Worm (Caenorhabditis elegans) whole organism, L4 larva: ENCODE results near the gene C47E8.4.

ENCODE experiments used
- lsy-2 ChIP-seq, 2 experiments: fragments of 150-350 bp in 1 of 2; sonication (generic microtip) in 1 of 2; optimal IDR thresholded peaks; 2 replicates each; lab custom pipeline; 2014 to 2017; ENCODE audit warnings: missing biosample characterization in 2 of 2, missing genetic modification characterization in 2 of 2
- nhr-28 ChIP-seq: fragments of 150-350 bp; optimal IDR thresholded peaks from 2 replicates; lab custom pipeline; 2014; ENCODE audit warnings: missing biosample characterization, missing genetic modification characterization
- pqm-1 ChIP-seq: sonication (generic microtip); optimal IDR thresholded peaks from 2 replicates; lab custom pipeline; 2017; ENCODE audit warnings: missing biosample characterization, missing genetic modification characterization
- snpc-4 ChIP-seq: fragments of 150-350 bp; optimal IDR thresholded peaks from 2 replicates; lab custom pipeline; 2014; ENCODE audit warnings: missing biosample characterization, missing genetic modification characterization
- ztf-11 ChIP-seq: fragments of 150-350 bp; optimal IDR thresholded peaks from 2 replicates; lab custom pipeline; 2014; ENCODE audit warnings: missing biosample characterization, missing genetic modification characterization

DNA sequence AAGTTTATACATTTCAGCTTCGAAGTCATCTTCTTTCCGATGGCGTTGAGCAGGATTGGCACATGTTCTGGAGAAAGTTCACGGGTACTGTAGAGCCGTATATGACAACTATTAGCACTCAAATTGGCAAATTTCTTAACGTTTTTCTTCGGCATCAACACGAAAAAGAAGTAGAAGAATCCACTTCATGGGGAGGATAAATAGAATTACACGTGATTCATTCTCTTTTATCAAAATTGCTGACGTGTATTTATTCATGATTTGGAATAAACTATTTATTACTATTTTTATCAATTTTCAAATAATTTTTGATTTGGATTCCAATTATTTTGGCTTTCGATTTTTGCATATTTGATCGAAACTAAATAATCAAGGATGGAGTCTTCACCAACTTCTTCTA is 19.6 kb downstream of the C47E8.4 start, which contains the start of gene C47E8.1:
- TF ChIP-seq ztf-11 (tag; lab: Kevin White, UChicago) (no peak), pqm-1 (tag; lab: Kevin White, UChicago) (no peak), snpc-4 (tag; lab: Kevin White, UChicago) (no peak), lsy-2 (tag; optimal IDR thresholded peaks at IDR 0.05; lab: Kevin White, UChicago) (no peak), nhr-28 (tag; lab: Kevin White, UChicago) (no peak)
